Worm (Caenorhabditis elegans): ENCODE data around the gene Y73C8B.5.

- TF ChIP-seq tra-4 (tag; optimal IDR thresholded peaks at IDR 0.05), result no peak
- TF ChIP-seq tbx-37 (GFP tag; conservative IDR thresholded peaks at IDR 0.05), result no peak
- no peak for TF ChIP-seq ama-1 (optimal IDR thresholded peaks at IDR 0.05)
- TF ChIP-seq hnd-1 (tag; optimal IDR thresholded peaks at IDR 0.05), result no peak
- no peak for TF ChIP-seq pes-1 (GFP tag; IDR thresholded peaks at IDR 0.05)
- no peak for TF ChIP-seq ceh-13 (GFP tag; optimal IDR thresholded peaks at IDR 0.05)
- no peak for TF ChIP-seq B0310.2 (tag; optimal IDR thresholded peaks at IDR 0.05)
- no peak for TF ChIP-seq ceh-36 (tag; optimal IDR thresholded peaks at IDR 0.05)
- TF ChIP-seq scrt-1 (GFP tag; IDR thresholded peaks at IDR 0.05), result no peak
- no peak for TF ChIP-seq sea-1 (GFP tag; conservative IDR thresholded peaks at IDR 0.05)
- no peak for TF ChIP-seq tbx-11 (GFP tag; IDR thresholded peaks at IDR 0.05)
These were observed 3.9 kb upstream of the Y73C8B.5 start, which contains the start of the genes Y73C8B.3 and Y73C8B.9 for ce11 chrV:3193091-3193608.
